Fruit fly (Drosophila melanogaster) whole organism, embryonic: ENCODE measurements around the gene Txl.

Experiments used
- ATbp ChIP-seq: fragments of 200-800 bp; sonication (Bioruptor generic); optimal IDR thresholded peaks from 2 replicates; lab custom pipeline; 2017; ENCODE audit warnings: missing biosample characterization, mild to moderate bottlenecking, missing genetic modification characterization, missing genetic modification reagents
- Atf3 ChIP-seq: fragments of 200-800 bp; sonication (Bioruptor generic); optimal IDR thresholded peaks from 3 replicates; lab custom pipeline; 2016; ENCODE audit warnings: missing biosample characterization, missing genetic modification characterization
- B-H2 ChIP-seq: fragments of 200-800 bp; sonication (Bioruptor generic); optimal IDR thresholded peaks from 2 replicates; lab custom pipeline; 2018; ENCODE audit warnings: missing biosample characterization, mild to moderate bottlenecking, missing genetic modification characterization
- CG13287 ChIP-seq: fragments of 200-800 bp; sonication (Bioruptor generic); IDR thresholded peaks from 2 replicates; pipeline ENCODE4 v1.3.6; 2022; ENCODE audit warnings: missing biosample characterization, missing genetic modification characterization; ENCODE audit not compliant: partially characterized antibody
- CG15269 ChIP-seq: fragments of 200-800 bp; sonication (Bioruptor generic); optimal IDR thresholded peaks from 2 replicates; lab custom pipeline; 2018; ENCODE audit warnings: missing biosample characterization, mild to moderate bottlenecking, missing genetic modification characterization, moderate library complexity
- CG1529 ChIP-seq: fragments of 200-800 bp; sonication (Bioruptor generic); optimal IDR thresholded peaks from 3 replicates; lab custom pipeline; 2018; ENCODE audit warnings: missing biosample characterization, missing genetic modification characterization
- CG17829 ChIP-seq: fragments of 200-800 bp; optimal IDR thresholded peaks from 2 replicates; lab custom pipeline; 2019; ENCODE audit warnings: missing biosample characterization, mild to moderate bottlenecking, missing genetic modification characterization, moderate library complexity
- CG2129 ChIP-seq: fragments of 200-800 bp; sonication (Bioruptor generic); IDR thresholded peaks from 2 replicates; pipeline ENCODE4 v1.3.6; 2022; ENCODE audit warnings: missing biosample characterization, missing genetic modification characterization; ENCODE audit not compliant: partially characterized antibody
- CG30020 ChIP-seq: fragments of 200-800 bp; optimal IDR thresholded peaks from 2 replicates; lab custom pipeline; 2019; ENCODE audit warnings: missing biosample characterization, mild to moderate bottlenecking, missing genetic modification characterization, moderate library complexity
- CG33213 ChIP-seq: fragments of 200-800 bp; sonication (Bioruptor generic); optimal IDR thresholded peaks from 3 replicates; lab custom pipeline; 2016; ENCODE audit warnings: missing biosample characterization, missing genetic modification characterization
- CG4328 ChIP-seq: fragments of 200-800 bp; sonication (Bioruptor generic); optimal IDR thresholded peaks from 3 replicates; lab custom pipeline; 2017; ENCODE audit warnings: missing biosample characterization, missing genetic modification reagents, missing genetic modification characterization
- CG4707 ChIP-seq: fragments of 200-800 bp; sonication (Bioruptor generic); optimal IDR thresholded peaks from 2 replicates; lab custom pipeline; 2018; ENCODE audit warnings: missing biosample characterization, mild to moderate bottlenecking, missing genetic modification characterization, moderate library complexity
- CG6765 ChIP-seq: fragments of 200-800 bp; sonication (Bioruptor generic); optimal IDR thresholded peaks from 3 replicates; lab custom pipeline; 2017; ENCODE audit warnings: missing biosample characterization, mild to moderate bottlenecking, missing genetic modification characterization
- CG7372 ChIP-seq: fragments of 200-800 bp; sonication (Bioruptor generic); IDR thresholded peaks from 2 replicates; pipeline ENCODE4 v1.3.6; 2022; ENCODE audit warnings: missing biosample characterization, missing genetic modification characterization
- CG8089 ChIP-seq: fragments of 200-800 bp; sonication (Bioruptor generic); optimal IDR thresholded peaks from 3 replicates; lab custom pipeline; 2016; ENCODE audit warnings: missing biosample characterization, missing genetic modification characterization
- Doc3 ChIP-seq: fragments of 200-800 bp; sonication (Bioruptor generic); IDR thresholded peaks from 3 replicates; pipeline ENCODE4 v1.3.6; 2022; ENCODE audit warnings: missing biosample characterization, missing genetic modification characterization; ENCODE audit not compliant: partially characterized antibody
- Drgx ChIP-seq: fragments of 200-800 bp; sonication (Bioruptor generic); IDR thresholded peaks from 2 replicates; pipeline ENCODE4 v1.3.6; 2022; ENCODE audit warnings: missing biosample characterization, missing genetic modification characterization
- ERR ChIP-seq: fragments of 200-800 bp; sonication (Bioruptor generic); optimal IDR thresholded peaks from 2 replicates; lab custom pipeline; 2016; ENCODE audit warnings: missing biosample characterization, missing genetic modification characterization
- Eip74EF ChIP-seq, 2 experiments: fragments of 200-800 bp in 1 of 2; fragments of >200 bp in 1 of 2; sonication (Bioruptor generic) in 1 of 2; optimal IDR thresholded peaks; 2 replicates each; lab custom pipeline; 2017 to 2019; ENCODE audit warnings: missing biosample characterization in 2 of 2, missing genetic modification characterization in 2 of 2, mild to moderate bottlenecking in 1 of 2, moderate library complexity in 1 of 2
- Gsc ChIP-seq: fragments of 200-800 bp; sonication (Bioruptor generic); IDR thresholded peaks from 2 replicates; pipeline ENCODE4 v1.3.6; 2022; ENCODE audit warnings: missing biosample characterization, missing genetic modification characterization
- HLH54F ChIP-seq: fragments of 200-800 bp; sonication (Bioruptor generic); optimal IDR thresholded peaks from 3 replicates; lab custom pipeline; 2016; ENCODE audit warnings: missing biosample characterization, missing genetic modification characterization
- Nf-YC ChIP-seq: fragments of 200-800 bp; optimal IDR thresholded peaks from 3 replicates; lab custom pipeline; 2019; ENCODE audit warnings: missing biosample characterization, mild to moderate bottlenecking, missing genetic modification characterization, moderate library complexity
- Opbp ChIP-seq: fragments of 200-800 bp; sonication (Bioruptor generic); IDR thresholded peaks from 3 replicates; pipeline ENCODE4 v1.3.6; 2022; ENCODE audit warnings: missing biosample characterization, missing genetic modification characterization; ENCODE audit not compliant: partially characterized antibody
- Pdp1 ChIP-seq, 2 experiments: fragments of 200-800 bp; sonication (Bioruptor generic); optimal IDR thresholded peaks; 3 replicates each; lab custom pipeline; 2016; ENCODE audit warnings: missing biosample characterization in 2 of 2, missing genetic modification characterization in 2 of 2, mild to moderate bottlenecking in 1 of 2, moderate library complexity in 1 of 2
- Rfx ChIP-seq: fragments of 200-800 bp; sonication (Bioruptor generic); IDR thresholded peaks from 2 replicates; pipeline ENCODE4 v1.3.6; 2022; ENCODE audit warnings: missing biosample characterization, missing genetic modification characterization
- Rx ChIP-seq: fragments of 200-800 bp; sonication (Bioruptor generic); IDR thresholded peaks from 2 replicates; pipeline ENCODE4 v1.3.6; 2022; ENCODE audit warnings: missing biosample characterization, missing genetic modification characterization
- Sox102F ChIP-seq: fragments of 200-800 bp; sonication (Bioruptor generic); optimal IDR thresholded peaks from 2 replicates; lab custom pipeline; 2018; ENCODE audit warnings: missing biosample characterization, mild to moderate bottlenecking, missing genetic modification characterization, moderate library complexity
- Xbp1 ChIP-seq: fragments of 200-800 bp; sonication (Bioruptor generic); optimal IDR thresholded peaks from 3 replicates; lab custom pipeline; 2016; ENCODE audit warnings: missing biosample characterization, mild to moderate bottlenecking, missing genetic modification characterization
- bab2 ChIP-seq: fragments of 200-800 bp; sonication (Bioruptor generic); optimal IDR thresholded peaks from 2 replicates; lab custom pipeline; 2016; ENCODE audit warnings: missing biosample characterization, missing genetic modification characterization
- bcd ChIP-seq: fragments of 200-800 bp; sonication (Bioruptor generic); optimal IDR thresholded peaks from 2 replicates; lab custom pipeline; 2017; ENCODE audit warnings: missing biosample characterization, mild to moderate bottlenecking, missing genetic modification characterization
- cwo ChIP-seq: fragments of 200-800 bp; sonication (Bioruptor generic); optimal IDR thresholded peaks from 3 replicates; lab custom pipeline; 2017; ENCODE audit warnings: missing biosample characterization, missing genetic modification characterization, mild to moderate bottlenecking, moderate library complexity, missing genetic modification reagents
- dpn ChIP-seq, 2 experiments: fragments of 200-800 bp; sonication (Bioruptor generic); optimal IDR thresholded peaks; 3 replicates each; lab custom pipeline; 2016; ENCODE audit warnings: missing biosample characterization in 2 of 2, missing genetic modification characterization in 2 of 2
- fd3F ChIP-seq: fragments of 200-800 bp; sonication (Bioruptor generic); optimal IDR thresholded peaks from 2 replicates; lab custom pipeline; 2018; ENCODE audit warnings: missing biosample characterization, mild to moderate bottlenecking, missing genetic modification characterization, moderate library complexity
- fru ChIP-seq: fragments of >200 bp; optimal IDR thresholded peaks from 2 replicates; lab custom pipeline; 2017
- fu2 ChIP-seq: fragments of 200-800 bp; sonication (Bioruptor generic); optimal IDR thresholded peaks from 2 replicates; lab custom pipeline; 2016; ENCODE audit warnings: missing biosample characterization, missing genetic modification characterization
- gem ChIP-seq: fragments of 200-800 bp; sonication (Bioruptor generic); optimal IDR thresholded peaks from 2 replicates; lab custom pipeline; 2019; ENCODE audit warnings: missing biosample characterization, mild to moderate bottlenecking, missing genetic modification characterization, moderate library complexity
- gsb-n ChIP-seq: fragments of 200-800 bp; sonication (Bioruptor generic); optimal IDR thresholded peaks from 3 replicates; lab custom pipeline; 2018; ENCODE audit warnings: missing biosample characterization, mild to moderate bottlenecking, missing genetic modification characterization
- gt ChIP-seq: fragments of 200-800 bp; sonication (Bioruptor generic); IDR thresholded peaks from 2 replicates; pipeline ENCODE4 v1.3.6; 2022; ENCODE audit warnings: missing biosample characterization, missing genetic modification characterization
- h ChIP-seq: fragments of >200 bp; optimal IDR thresholded peaks from 2 replicates; lab custom pipeline; 2017
- hkb ChIP-seq, 2 experiments: fragments of 200-800 bp in 1 of 2; fragments of >200 bp in 1 of 2; sonication (Bioruptor generic) in 1 of 2; IDR thresholded peaks in 1 of 2; optimal IDR thresholded peaks in 1 of 2; 2 replicates each; pipeline versions ENCODE4 v1.3.6 to Lab custom; 2017 to 2022; ENCODE audit warnings: missing biosample characterization in 1 of 2, missing genetic modification characterization in 1 of 2
- insv ChIP-seq, 2 experiments: fragments of 200-800 bp; sonication (Bioruptor generic); optimal IDR thresholded peaks; 3 replicates each; lab custom pipeline; 2016 to 2018; ENCODE audit warnings: missing biosample characterization in 2 of 2, missing genetic modification characterization in 2 of 2
- kah ChIP-seq: fragments of 200-800 bp; sonication (Bioruptor generic); optimal IDR thresholded peaks from 2 replicates; lab custom pipeline; 2018; ENCODE audit warnings: missing biosample characterization, mild to moderate bottlenecking, missing genetic modification characterization
- otp ChIP-seq: fragments of 200-800 bp; sonication (Bioruptor generic); IDR thresholded peaks from 3 replicates; pipeline ENCODE4, ENCODE4 v1.3.6; 2022; ENCODE audit warnings: missing biosample characterization, missing genetic modification characterization
- pum ChIP-seq: fragments of 200-800 bp; sonication (Bioruptor generic); optimal IDR thresholded peaks from 2 replicates; lab custom pipeline; 2016; ENCODE audit warnings: missing biosample characterization, missing genetic modification characterization
- run ChIP-seq: fragments of 200-800 bp; sonication (Bioruptor generic); optimal IDR thresholded peaks from 3 replicates; lab custom pipeline; 2018; ENCODE audit warnings: missing biosample characterization, mild to moderate bottlenecking, missing genetic modification characterization
- slou ChIP-seq: fragments of 200-800 bp; sonication (Bioruptor generic); optimal IDR thresholded peaks from 3 replicates; lab custom pipeline; 2016; ENCODE audit warnings: missing biosample characterization, missing genetic modification characterization
- sug ChIP-seq: fragments of 200-800 bp; optimal IDR thresholded peaks from 2 replicates; lab custom pipeline; 2019; ENCODE audit warnings: missing biosample characterization, mild to moderate bottlenecking, missing genetic modification characterization, moderate library complexity
- tna ChIP-seq: fragments of 200-800 bp; sonication (Bioruptor generic); IDR thresholded peaks from 2 replicates; pipeline ENCODE4 v1.3.6; 2022; ENCODE audit warnings: missing biosample characterization, missing genetic modification characterization; ENCODE audit not compliant: partially characterized antibody

Gene Txl

DNA sequence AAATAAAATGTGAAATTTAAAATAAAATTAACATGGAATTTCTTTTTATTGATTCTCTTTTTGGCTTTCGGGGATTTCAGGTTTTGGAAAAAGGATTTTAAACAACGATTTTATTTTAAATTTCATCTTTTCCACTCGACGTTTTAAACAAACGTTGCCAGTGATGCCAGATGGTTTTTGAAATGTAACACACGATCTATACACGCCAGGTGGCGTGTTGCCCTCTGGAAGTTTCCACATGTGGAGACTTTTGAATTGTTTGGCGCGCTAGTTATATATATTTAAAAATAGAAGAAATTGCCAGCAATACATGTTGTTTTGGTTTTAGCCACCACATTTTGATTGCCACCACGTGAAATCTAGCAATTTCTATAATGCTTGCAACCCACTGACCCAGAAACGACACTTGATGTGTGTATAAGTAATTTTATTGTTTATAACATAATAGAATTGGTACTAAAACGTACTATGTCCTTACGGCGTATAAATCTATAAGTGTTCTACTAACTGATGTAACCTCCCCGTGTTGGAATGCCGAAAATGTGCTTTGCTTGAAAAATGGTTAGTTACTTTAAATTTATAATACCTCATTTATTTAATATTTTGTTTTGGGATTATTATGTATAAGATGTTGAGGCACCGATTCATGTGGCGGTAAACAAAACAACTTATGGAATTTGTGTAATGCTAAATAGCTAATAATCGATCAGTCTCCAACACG lies 15.9 kb upstream of the Txl start (continued):
- peak; percentile 46; the same call in 1 of the 2 replicates for TF ChIP-seq CG13287 (GFP tag; lab: Robert Waterston, UW)
- peak; percentile 40 for TF ChIP-seq sug (tag; lab: Kevin White, UChicago)
- TF ChIP-seq Rfx (GFP tag; lab: Robert Waterston, UW), result peak; percentile 66
- no peak for TF ChIP-seq ATbp (GFP tag; lab: Kevin White, UChicago)
- peak in 1 of 2 experiments; percentile 26 for TF ChIP-seq dpn (GFP tag; optimal IDR thresholded peaks at IDR 0.05; lab: Kevin White, UChicago)
- no peak for TF ChIP-seq pum (GFP tag; lab: Kevin White, UChicago)
- TF ChIP-seq Sox102F, result no peak
- peak; percentile 29 for TF ChIP-seq Nf-YC (tag; lab: Kevin White, UChicago)
- no peak for TF ChIP-seq h (lab: Kevin White, UChicago)
- no peak for TF ChIP-seq tna (GFP tag; lab: Robert Waterston, UW)
- peak; percentile 59 for TF ChIP-seq CG17829 (tag; lab: Kevin White, UChicago)
- no peak for TF ChIP-seq fru (lab: Kevin White, UChicago)
- TF ChIP-seq Gsc (GFP tag; lab: Robert Waterston, UW), result no peak
- TF ChIP-seq gem (tag; lab: Kevin White, UChicago), result peak; percentile 12
- peak; percentile 52 for TF ChIP-seq B-H2 (GFP tag; lab: Kevin White, UChicago)

dm6 chr3L:5751417-5751739 lies 14.3 kb upstream of the Txl start:
- TF ChIP-seq Atf3 (GFP tag; lab: Kevin White, UChicago) (no peak), Pdp1 (GFP tag; optimal IDR thresholded peaks at IDR 0.05; lab: Kevin White, UChicago) (peak in 1 of 2 experiments; percentile 99), bab2 (no peak), Drgx (GFP tag; lab: Robert Waterston, UW) (no peak), insv (GFP tag; optimal IDR thresholded peaks at IDR 0.05; lab: Kevin White, UChicago) (peak in 1 of 2 experiments; percentile 17), CG33213 (no peak), CG30020 (tag; lab: Kevin White, UChicago) (no peak), slou (no peak), hkb (optimal IDR thresholded peaks at IDR 0.05; lab: Kevin White, UChicago) (no peak), hkb (GFP tag; IDR thresholded peaks at IDR 0.05; lab: Robert Waterston, UW) (no peak), CG1529 (GFP tag; lab: Kevin White, UChicago) (no peak), sug (tag; lab: Kevin White, UChicago) (peak; percentile 51), CG6765 (no peak), Opbp (GFP tag; lab: Robert Waterston, UW) (no peak), CG7372 (no peak), Doc3 (GFP tag; lab: Robert Waterston, UW) (no peak), CG2129 (GFP tag; lab: Robert Waterston, UW) (no peak), Gsc (GFP tag; lab: Robert Waterston, UW) (no peak), gsb-n (tag; lab: Kevin White, UChicago) (no peak), CG15269 (tag; lab: Kevin White, UChicago) (no peak), Xbp1 (no peak), CG4707 (GFP tag; lab: Kevin White, UChicago) (no peak), gt (no peak), Eip74EF (GFP tag; optimal IDR thresholded peaks at IDR 0.05; lab: Kevin White, UChicago) (no peak), Rx (GFP tag; lab: Robert Waterston, UW) (no peak), otp (GFP tag; lab: Robert Waterston, UW) (no peak), CG8089 (GFP tag; lab: Kevin White, UChicago) (no peak), bcd (GFP tag; lab: Kevin White, UChicago) (no peak), CG4328 (GFP tag; lab: Kevin White, UChicago) (peak; percentile 67), fd3F (GFP tag; lab: Kevin White, UChicago) (no peak), fu2 (GFP tag; lab: Kevin White, UChicago) (no peak), cwo (GFP tag; lab: Kevin White, UChicago) (peak; percentile 49), HLH54F (GFP tag; lab: Kevin White, UChicago) (no peak), run (tag; lab: Kevin White, UChicago) (no peak), kah (GFP tag; lab: Kevin White, UChicago) (no peak), ERR (GFP tag; lab: Kevin White, UChicago) (no peak)
